Worm (Caenorhabditis elegans): ENCODE data around the gene Y45G5AM.4.

ce11 chrV:4129604-4130003, 33.4 kb upstream of the Y45G5AM.4 start, which contains the start of gene phat-4:
- TF ChIP-seq ama-1 (optimal IDR thresholded peaks at IDR 0.05) (no peak), hmg-4 (GFP tag; optimal IDR thresholded peaks at IDR 0.05) (no peak), aly-1 (tag; optimal IDR thresholded peaks at IDR 0.05) (no peak), B0310.2 (tag; optimal IDR thresholded peaks at IDR 0.05) (no peak), F13C5.2 (tag; optimal IDR thresholded peaks at IDR 0.05) (no peak), flt-1 (GFP tag; IDR thresholded peaks at IDR 0.05) (no peak), hmbx-1 (tag; optimal IDR thresholded peaks at IDR 0.05) (no peak), hnd-1 (tag; optimal IDR thresholded peaks at IDR 0.05) (no peak), scrt-1 (GFP tag; IDR thresholded peaks at IDR 0.05) (no peak), tra-4 (tag; optimal IDR thresholded peaks at IDR 0.05) (no peak), pes-1 (GFP tag; IDR thresholded peaks at IDR 0.05) (no peak)

Measured in whole organism, early embryonic.